Worm (Caenorhabditis elegans): Measurements from ENCODE around the gene str-176.

str-176 gene

ce11 chrIV:8498773-8499360 lies 35.3 kb upstream of the str-176 start, which contains the start of the genes acdh-13 and mesp-1 (continued):
- TF ChIP-seq jun-1 (tag; optimal IDR thresholded peaks at IDR 0.05) = no peak
- TF ChIP-seq ama-1 (optimal IDR thresholded peaks at IDR 0.05) = no peak
- peak; percentile 20 for TF ChIP-seq snpc-4 (tag; optimal IDR thresholded peaks at IDR 0.05)
- no peak for TF ChIP-seq ceh-88 (GFP tag; IDR thresholded peaks at IDR 0.05)
- peak; percentile 88 to 93 (median 91) for TF ChIP-seq dpl-1 (GFP tag; optimal IDR thresholded peaks at IDR 0.05)
- TF ChIP-seq nhr-76 (tag; optimal IDR thresholded peaks at IDR 0.05) = no peak
- TF ChIP-seq pqm-1 (tag; optimal IDR thresholded peaks at IDR 0.05) = no peak
- no peak for TF ChIP-seq hpl-2 (GFP tag; optimal IDR thresholded peaks at IDR 0.05)
- TF ChIP-seq unc-86 (tag; optimal IDR thresholded peaks at IDR 0.05) = peak; percentile 10
- TF ChIP-seq lsy-2 (tag; optimal IDR thresholded peaks at IDR 0.05) = peak; percentile 43 to 66
- TF ChIP-seq egl-27 (tag; optimal IDR thresholded peaks at IDR 0.05) = no peak
- no peak for TF ChIP-seq nhr-28 (tag; optimal IDR thresholded peaks at IDR 0.05)
- TF ChIP-seq rnt-1 (tag; optimal IDR thresholded peaks at IDR 0.05) = peak; percentile 95
- TF ChIP-seq hlh-4 (tag; optimal IDR thresholded peaks at IDR 0.05) = no peak
- TF ChIP-seq fkh-10 (GFP tag; optimal IDR thresholded peaks at IDR 0.05) = no peak
- TF ChIP-seq F16B12.6 (tag; optimal IDR thresholded peaks at IDR 0.05) = peak; percentile 8
- TF ChIP-seq C34B4.2 (tag; optimal IDR thresholded peaks at IDR 0.05) = no peak
- TF ChIP-seq nhr-90 (tag; optimal IDR thresholded peaks at IDR 0.05; ENCODE audit: poor library complexity) = peak; percentile 64
- peak; percentile 82 for TF ChIP-seq lir-3 (tag; optimal IDR thresholded peaks at IDR 0.05; ENCODE audit: poor library complexity)
- peak; percentile 29 for TF ChIP-seq fkh-8 (tag; optimal IDR thresholded peaks at IDR 0.05)
- no peak for TF ChIP-seq nhr-77 (tag; optimal IDR thresholded peaks at IDR 0.05)
- TF ChIP-seq egl-13 (tag; optimal IDR thresholded peaks at IDR 0.05) = peak; percentile 61
- TF ChIP-seq ztf-11 (tag; optimal IDR thresholded peaks at IDR 0.05) = peak in 1 of 2 experiments; percentile 66
- no peak for TF ChIP-seq ztf-4 (tag; optimal IDR thresholded peaks at IDR 0.05)
- no peak for TF ChIP-seq nhr-12 (tag; optimal IDR thresholded peaks at IDR 0.05)
- no peak for TF ChIP-seq grh-1 (GFP tag; IDR thresholded peaks at IDR 0.05)
- no peak for TF ChIP-seq sptf-1 (tag; optimal IDR thresholded peaks at IDR 0.05)
- TF ChIP-seq mep-1 (tag; optimal IDR thresholded peaks at IDR 0.05) = peak; percentile 39
- no peak for TF ChIP-seq mab-9 (GFP tag; IDR thresholded peaks at IDR 0.05)
- TF ChIP-seq isw-1 (GFP tag; IDR thresholded peaks at IDR 0.05) = no peak
- no peak for TF ChIP-seq zip-4 (GFP tag; optimal IDR thresholded peaks at IDR 0.05)
- no peak for TF ChIP-seq mef-2 (tag; optimal IDR thresholded peaks at IDR 0.05)
- TF ChIP-seq tlp-1 (tag; optimal IDR thresholded peaks at IDR 0.05) = no peak
- TF ChIP-seq efl-1 (optimal IDR thresholded peaks at IDR 0.05) = peak; percentile 92 to 93
- TF ChIP-seq efl-1 (GFP tag; optimal IDR thresholded peaks at IDR 0.05 in 1 of 2) = peak; percentile 92 to 99
- TF ChIP-seq skn-1 (tag; optimal IDR thresholded peaks at IDR 0.05) = peak; percentile 31
- no peak for TF ChIP-seq ceh-63 (GFP tag; optimal IDR thresholded peaks at IDR 0.05)
- no peak for TF ChIP-seq lin-14 (GFP tag; optimal IDR thresholded peaks at IDR 0.05)

- TF ChIP-seq egl-27 (tag; optimal IDR thresholded peaks at IDR 0.05) (no peak), aha-1 (tag; optimal IDR thresholded peaks at IDR 0.05) (no peak), unc-86 (tag; optimal IDR thresholded peaks at IDR 0.05) (no peak), fkh-10 (GFP tag; optimal IDR thresholded peaks at IDR 0.05) (no peak), ceh-8 (GFP tag; optimal IDR thresholded peaks at IDR 0.05) (no peak), ceh-82 (tag; optimal IDR thresholded peaks at IDR 0.05) (no peak), pag-3 (tag; optimal IDR thresholded peaks at IDR 0.05; ENCODE audit: borderline replicate concordance, insufficient read depth) (no peak), nhr-28 (tag; optimal IDR thresholded peaks at IDR 0.05) (no peak), hlh-17 (GFP tag; optimal IDR thresholded peaks at IDR 0.05; ENCODE audit: borderline replicate concordance) (no peak), isw-1 (GFP tag; IDR thresholded peaks at IDR 0.05) (no peak), nhr-71 (tag; optimal IDR thresholded peaks at IDR 0.05) (no peak), fkh-4 (tag; optimal IDR thresholded peaks at IDR 0.05; ENCODE audit: borderline replicate concordance) (no peak), mep-1 (tag; optimal IDR thresholded peaks at IDR 0.05) (no peak), lin-15B (tag; optimal IDR thresholded peaks at IDR 0.05) (no peak), ets-5 (GFP tag; IDR thresholded peaks at IDR 0.05) (no peak), grh-1 (GFP tag; IDR thresholded peaks at IDR 0.05) (no peak), dpl-1 (GFP tag; optimal IDR thresholded peaks at IDR 0.05) (no peak), lin-39 (tag; optimal IDR thresholded peaks at IDR 0.05) (no peak), dsc-1 (tag; optimal IDR thresholded peaks at IDR 0.05) (no peak)
Measured at ce11 chrIV:8496263-8496662, 32.6 kb upstream of the str-176 start, which contains the start of gene C28C12.12. Gene C28C12.12 (minus strand): TSS chrIV:8496363.

Measured in whole organism, L1 larva.